Worm (Caenorhabditis elegans): Measurements from ENCODE around the gene srbc-60.
"Not testable (repeated sequence)": the region's sequence is repeated elsewhere in the genome, so short reads cannot be mapped to it uniquely, and the experiment has no call there.

Gene srbc-60

ce11 chrV:817182-817581, 37.1 kb downstream of the srbc-60 start, which contains the start of gene R13D11.1:
Gene R13D11.1 (plus strand): TSS chrV:817482.
- TF ChIP-seq lin-35 (GFP tag; optimal IDR thresholded peaks at IDR 0.05): no peak
- no peak for TF ChIP-seq K12H6.12 (tag; optimal IDR thresholded peaks at IDR 0.05)
- no peak for TF ChIP-seq zfh-2 (GFP tag; conservative IDR thresholded peaks at IDR 0.05)
- TF ChIP-seq dpff-1 (tag; optimal IDR thresholded peaks at IDR 0.05): no peak
- no peak for TF ChIP-seq attf-3 (GFP tag; conservative IDR thresholded peaks at IDR 0.05)
- TF ChIP-seq snpc-1.1 (tag; optimal IDR thresholded peaks at IDR 0.05; ENCODE audit: insufficient read depth): no peak
- no peak for TF ChIP-seq ceh-79 (tag; optimal IDR thresholded peaks at IDR 0.05)
- TF ChIP-seq cebp-2 (GFP tag; IDR thresholded peaks at IDR 0.05): no peak
- TF ChIP-seq F49E8.2 (tag; optimal IDR thresholded peaks at IDR 0.05; ENCODE audit: insufficient read depth): no peak
- TF ChIP-seq attf-6 (GFP tag; IDR thresholded peaks at IDR 0.05): no peak
- no peak for TF ChIP-seq madf-6 (GFP tag; IDR thresholded peaks at IDR 0.05)
- TF ChIP-seq nhr-27 (tag; optimal IDR thresholded peaks at IDR 0.05): no peak
- TF ChIP-seq repo-1 (tag; optimal IDR thresholded peaks at IDR 0.05): no peak

ce11 chrV:820629-821028, 40.5 kb downstream of the srbc-60 start, which contains the start of gene srx-32:
Gene srx-32 (minus strand): TSS chrV:820729.
- not testable (repeated sequence) for TF ChIP-seq aptf-2 (GFP tag; conservative IDR thresholded peaks at IDR 0.05); nfya-2 (GFP tag; IDR thresholded peaks at IDR 0.05); F57C9.4 (tag; optimal IDR thresholded peaks at IDR 0.05)

ce11 chrV:822922-823321, 42.8 kb downstream of the srbc-60 start, which contains the start of gene srx-31:
Gene srx-31 (minus strand): TSS chrV:823022.
- TF ChIP-seq madf-6 (GFP tag; IDR thresholded peaks at IDR 0.05); dpl-1 (GFP tag; optimal IDR thresholded peaks at IDR 0.05); T07F8.4 (tag; optimal IDR thresholded peaks at IDR 0.05): not testable (repeated sequence)

ce11 chrV:826097-826496, 46.0 kb downstream of the srbc-60 start, which contains the start of gene F41H8.2:
Gene F41H8.2 (plus strand): TSS chrV:826397.
- no peak for TF ChIP-seq D2030.7 (GFP tag; IDR thresholded peaks at IDR 0.05)
- no peak for TF ChIP-seq F57C9.4 (tag; optimal IDR thresholded peaks at IDR 0.05)
- TF ChIP-seq snpc-1.3 (tag; optimal IDR thresholded peaks at IDR 0.05; ENCODE audit: insufficient read depth): no peak
- no peak for TF ChIP-seq bed-1 (GFP tag; IDR thresholded peaks at IDR 0.05)
- no peak for TF ChIP-seq F57A8.1 (GFP tag; optimal IDR thresholded peaks at IDR 0.05)
- TF ChIP-seq pbrm-1 (GFP tag; IDR thresholded peaks at IDR 0.05): no peak
- TF ChIP-seq K12H6.12 (tag; optimal IDR thresholded peaks at IDR 0.05): no peak
- TF ChIP-seq rpc-1 (optimal IDR thresholded peaks at IDR 0.05): no peak
- TF ChIP-seq rpc-1 (tag; optimal IDR thresholded peaks at IDR 0.05): no peak
- TF ChIP-seq ztf-26 (tag; optimal IDR thresholded peaks at IDR 0.05): no peak
- TF ChIP-seq ceh-27 (GFP tag; optimal IDR thresholded peaks at IDR 0.05): no peak

All from whole organism, young adult.